Fruit fly (Drosophila melanogaster) whole organism, embryonic: ENCODE measurements around the gene CG1575.

Experiments
- CHES-1-like ChIP-seq: fragments of 200-800 bp; sonication (Bioruptor generic); optimal IDR thresholded peaks from 2 replicates; lab custom pipeline; 2016; ENCODE audit warnings: missing biosample characterization, missing genetic modification characterization
- Elba2 ChIP-seq: fragments of 200-800 bp; sonication (Bioruptor generic); optimal IDR thresholded peaks from 3 replicates; lab custom pipeline; 2016; ENCODE audit warnings: missing biosample characterization, missing genetic modification characterization
- Kr ChIP-seq: fragments of 200-800 bp; sonication (Bioruptor generic); optimal IDR thresholded peaks from 2 replicates; lab custom pipeline; 2017; ENCODE audit warnings: missing biosample characterization, mild to moderate bottlenecking, missing genetic modification characterization
- bcd ChIP-seq: fragments of 200-800 bp; sonication (Bioruptor generic); optimal IDR thresholded peaks from 2 replicates; lab custom pipeline; 2017; ENCODE audit warnings: missing biosample characterization, mild to moderate bottlenecking, missing genetic modification characterization
- kay ChIP-seq: fragments of 200-800 bp; sonication (Bioruptor generic); optimal IDR thresholded peaks from 2 replicates; lab custom pipeline; 2016; ENCODE audit warnings: missing biosample characterization, missing genetic modification characterization
- pan ChIP-seq, 4 experiments: fragments of >200 bp in 3 of 4; fragments of 200-800 bp in 1 of 4; sonication (Bioruptor generic) in 1 of 4; optimal IDR thresholded peaks in 3 of 4; IDR thresholded peaks in 1 of 4; 2 replicates each; pipeline versions ENCODE4 v1.3.6 to Lab custom; 2017 to 2022; ENCODE audit warnings: missing biosample characterization in 2 of 4, missing genetic modification characterization in 2 of 4, mixed read lengths in 1 of 4
- vvl ChIP-seq: fragments of 200-800 bp; sonication (Bioruptor generic); IDR thresholded peaks from 2 replicates; pipeline ENCODE4 v1.3.6; 2022; ENCODE audit warnings: missing biosample characterization, missing genetic modification characterization

- TF ChIP-seq vvl (GFP tag; lab: Robert Waterston, UW) (no peak), Kr (no peak), Elba2 (GFP tag; lab: Kevin White, UChicago) (no peak), kay (GFP tag; lab: Kevin White, UChicago) (no peak), CHES-1-like (GFP tag; lab: Kevin White, UChicago) (no peak), bcd (GFP tag; lab: Kevin White, UChicago) (no peak), pan (optimal IDR thresholded peaks at IDR 0.05; lab: Kevin White, UChicago) (no peak), pan (GFP tag; optimal IDR thresholded peaks at IDR 0.05 in 1 of 2, IDR thresholded peaks at IDR 0.05 in 1 of 2) (no peak)
Observed at dm6 chrX:8148556-8148955, 31.7 kb downstream of the CG1575 start, which contains the start of gene CG10959.
